Fruit fly (Drosophila melanogaster): ENCODE data around the gene fng.
A peak's percentile ranks its signal among the peaks of the same experiment; 100 is the strongest.

Gene fng

dm6 chr3L:20942076-20942475, 7.2 kb downstream of the fng start:
- no peak for TF ChIP-seq Mrtf (GFP tag; IDR thresholded peaks at IDR 0.05)
- TF ChIP-seq Ets65A (GFP tag) = peak; percentile 66
- 0 out of 3 replicates have a peak, but pooled peaks have one; percentile 9 for TF ChIP-seq H15 (GFP tag; IDR thresholded peaks at IDR 0.05)
- TF ChIP-seq Dek (tag; optimal IDR thresholded peaks at IDR 0.05) = no peak
- no peak for TF ChIP-seq pum (GFP tag; optimal IDR thresholded peaks at IDR 0.05)
- 0 out of 2 replicates have a peak, but pooled peaks have one; percentile 18 for TF ChIP-seq Awh (GFP tag; IDR thresholded peaks at IDR 0.05)
- TF ChIP-seq CG11456 (GFP tag; IDR thresholded peaks at IDR 0.05) = no peak
- no peak for TF ChIP-seq crp (GFP tag; optimal IDR thresholded peaks at IDR 0.05)
- TF ChIP-seq CG4360 (GFP tag; IDR thresholded peaks at IDR 0.05) = peak; percentile 78
- peak; percentile 30 for TF ChIP-seq Nf-YB (GFP tag; optimal IDR thresholded peaks at IDR 0.05)

dm6 chr3L:20933706-20934105, 15.6 kb downstream of the fng start:
- no peak for TF ChIP-seq CG14050 (GFP tag; IDR thresholded peaks at IDR 0.05)
- no peak for TF ChIP-seq ham (GFP tag; IDR thresholded peaks at IDR 0.05)
- peak; percentile 8 for TF ChIP-seq corto (GFP tag; optimal IDR thresholded peaks at IDR 0.05)
- no peak for TF ChIP-seq stc (GFP tag; IDR thresholded peaks at IDR 0.05)
- TF ChIP-seq CrebB (tag; optimal IDR thresholded peaks at IDR 0.05) = no peak
- no peak for TF ChIP-seq CG5180 (GFP tag; optimal IDR thresholded peaks at IDR 0.05)
- TF ChIP-seq CG2199 (GFP tag; IDR thresholded peaks at IDR 0.05) = peak; percentile 18; the same call in 1 of the 3 replicates
- TF ChIP-seq CG10274 (GFP tag; optimal IDR thresholded peaks at IDR 0.05) = no peak
- TF ChIP-seq Mrtf (GFP tag; IDR thresholded peaks at IDR 0.05) = 0 out of 3 replicates have a peak, but pooled peaks have one; percentile 7
- no peak for TF ChIP-seq Elba2 (GFP tag; optimal IDR thresholded peaks at IDR 0.05)
- no peak for TF ChIP-seq CG3726 (GFP tag; IDR thresholded peaks at IDR 0.05)
- TF ChIP-seq Ets65A (GFP tag) = peak; percentile 46
- TF ChIP-seq HLH3B (GFP tag; IDR thresholded peaks at IDR 0.05) = 0 out of 2 replicates have a peak, but pooled peaks have one; percentile 13
- no peak for TF ChIP-seq zen (tag; optimal IDR thresholded peaks at IDR 0.05)
- no peak for TF ChIP-seq otp (GFP tag; IDR thresholded peaks at IDR 0.05)
- no peak for TF ChIP-seq CG4617 (GFP tag; optimal IDR thresholded peaks at IDR 0.05; ENCODE audit: borderline replicate concordance)
- peak; percentile 42 for TF ChIP-seq Drgx (GFP tag; IDR thresholded peaks at IDR 0.05)
- TF ChIP-seq wor (GFP tag; IDR thresholded peaks at IDR 0.05) = no peak
- no peak for TF ChIP-seq NfI (GFP tag; optimal IDR thresholded peaks at IDR 0.05)
- no peak for TF ChIP-seq CG10147 (GFP tag; optimal IDR thresholded peaks at IDR 0.05)
- peak; percentile 12 for TF ChIP-seq nom (GFP tag; optimal IDR thresholded peaks at IDR 0.05)
- no peak for TF ChIP-seq slp2 (GFP tag; optimal IDR thresholded peaks at IDR 0.05)
- no peak for TF ChIP-seq CG15269 (tag; optimal IDR thresholded peaks at IDR 0.05)
- TF ChIP-seq CG11504 (tag; optimal IDR thresholded peaks at IDR 0.05) = peak; percentile 95
- TF ChIP-seq CG9609 (GFP tag; optimal IDR thresholded peaks at IDR 0.05) = no peak
- TF ChIP-seq CG14014 (GFP tag; IDR thresholded peaks at IDR 0.05) = no peak
- TF ChIP-seq yki (optimal IDR thresholded peaks at IDR 0.05) = no peak
- TF ChIP-seq maf-S (GFP tag; optimal IDR thresholded peaks at IDR 0.05) = no peak
- TF ChIP-seq CG4404 (GFP tag; IDR thresholded peaks at IDR 0.05) = no peak
- TF ChIP-seq croc (GFP tag; conservative IDR thresholded peaks at IDR 0.05) = no peak
- TF ChIP-seq CG32772 (GFP tag; IDR thresholded peaks at IDR 0.05) = peak; percentile 16; the same call in 1 of the 2 replicates
- no peak for TF ChIP-seq CG3281 (GFP tag; optimal IDR thresholded peaks at IDR 0.05)
- no peak for TF ChIP-seq chif (GFP tag; optimal IDR thresholded peaks at IDR 0.05)
- TF ChIP-seq Side (GFP tag; optimal IDR thresholded peaks at IDR 0.05) = no peak
- TF ChIP-seq Stat92E (GFP tag; optimal IDR thresholded peaks at IDR 0.05) = no peak

Data from whole organism, embryonic.